Worm (Caenorhabditis elegans): ENCODE data around the gene sphr-1.

- TF ChIP-seq tab-1 (GFP tag; IDR thresholded peaks at IDR 0.05) (no peak), flt-1 (GFP tag; IDR thresholded peaks at IDR 0.05) (no peak), cog-1 (tag; optimal IDR thresholded peaks at IDR 0.05) (no peak), klf-2 (GFP tag; conservative IDR thresholded peaks at IDR 0.05) (no peak)
Measured at ce11 chrV:9207377-9207776, 16.0 kb downstream of the sphr-1 start, which contains the start of gene inx-10.

All from whole organism, midembryonic.